Worm (Caenorhabditis elegans) whole organism, L3 larva: ENCODE measurements around the gene ceh-62.

ENCODE experiments used
- R02D3.7 ChIP-seq: fragments of 150-350 bp; optimal IDR thresholded peaks from 2 replicates; lab custom pipeline; 2014; ENCODE audit warnings: missing biosample characterization, missing genetic modification characterization
- ZK546.5 ChIP-seq: sonication (generic microtip); optimal IDR thresholded peaks from 2 replicates; lab custom pipeline; 2017; ENCODE audit warnings: missing biosample characterization, missing genetic modification characterization
- ceh-82 ChIP-seq: fragments of 150-350 bp; optimal IDR thresholded peaks from 2 replicates; lab custom pipeline; 2014; ENCODE audit warnings: missing biosample characterization, missing genetic modification characterization
- ceh-9 ChIP-seq: sonication (generic microtip); optimal IDR thresholded peaks from 2 replicates; lab custom pipeline; 2018; ENCODE audit warnings: missing biosample characterization, missing genetic modification characterization
- elt-3 ChIP-seq, 3 experiments: fragments of 150-350 bp in 1 of 3; sonication (generic microtip) in 2 of 3; optimal IDR thresholded peaks; 2 replicates in 2 of 3; 4 replicates in 1 of 3; lab custom pipeline; 2014 to 2017; ENCODE audit warnings: missing biosample characterization in 3 of 3, missing genetic modification characterization in 3 of 3
- fkh-10 ChIP-seq: sonication (generic microtip); optimal IDR thresholded peaks from 2 replicates; lab custom pipeline; 2017; ENCODE audit warnings: missing biosample characterization, missing genetic modification reagents, missing genetic modification characterization
- lin-15B ChIP-seq: fragments of 150-350 bp; optimal IDR thresholded peaks from 2 replicates; lab custom pipeline; 2014; ENCODE audit warnings: missing biosample characterization, missing genetic modification characterization
- nhr-25 ChIP-seq: sonication (generic microtip); optimal IDR thresholded peaks from 2 replicates; lab custom pipeline; 2017; ENCODE audit warnings: missing biosample characterization, missing genetic modification characterization
- nhr-76 ChIP-seq: fragments of 150-350 bp; sonication (generic microtip); optimal IDR thresholded peaks from 5 replicates; lab custom pipeline; 2014; ENCODE audit warnings: missing biosample characterization, missing genetic modification characterization
- pqm-1 ChIP-seq: fragments of 150-350 bp; optimal IDR thresholded peaks from 2 replicates; lab custom pipeline; 2017; ENCODE audit warnings: missing biosample characterization, missing genetic modification characterization, inconsistent platforms
- skn-1 ChIP-seq: fragments of 150-350 bp; optimal IDR thresholded peaks from 2 replicates; lab custom pipeline; 2014; ENCODE audit warnings: missing biosample characterization, missing genetic modification characterization
- snpc-4 ChIP-seq: fragments of 150-350 bp; optimal IDR thresholded peaks from 2 replicates; lab custom pipeline; 2014; ENCODE audit warnings: missing biosample characterization, missing genetic modification characterization
- tbx-2 ChIP-seq: sonication (generic microtip); optimal IDR thresholded peaks from 2 replicates; lab custom pipeline; 2016; ENCODE audit warnings: mild to moderate bottlenecking, missing genetic modification characterization, missing compliant biosample characterization
- unc-39 ChIP-seq: sonication (generic microtip); optimal IDR thresholded peaks from 4 replicates; lab custom pipeline; 2017; ENCODE audit warnings: missing biosample characterization, missing genetic modification characterization
- unc-62 ChIP-seq: fragments of 150-350 bp; sonication (generic microtip); optimal IDR thresholded peaks from 4 replicates; lab custom pipeline; 2014; ENCODE audit warnings: missing biosample characterization, missing genetic modification reagents, missing genetic modification characterization
- zag-1 ChIP-seq: fragments of 150-350 bp; optimal IDR thresholded peaks from 2 replicates; lab custom pipeline; 2014; ENCODE audit warnings: missing biosample characterization, missing genetic modification characterization

Gene ceh-62

DNA sequence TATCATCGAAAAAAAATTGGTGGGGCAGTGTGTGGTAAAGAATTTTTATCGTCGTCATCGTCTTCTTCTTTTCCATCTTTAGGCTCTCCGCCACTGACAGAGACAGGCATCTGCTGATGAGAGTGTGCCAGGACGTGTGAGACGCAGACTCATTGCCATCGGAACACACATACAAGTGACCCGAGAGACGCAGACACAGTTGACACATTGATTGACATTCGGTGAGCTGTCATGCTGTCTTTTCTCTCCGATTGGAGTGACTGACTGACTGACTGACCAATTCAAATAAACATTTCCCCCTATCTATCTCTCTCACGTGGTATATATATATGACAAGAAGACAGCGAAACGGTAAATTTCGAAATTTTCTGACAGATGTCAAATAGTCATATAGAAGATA lies 45.6 kb downstream of the ceh-62 start (continued):
- no peak for TF ChIP-seq elt-3 (tag; optimal IDR thresholded peaks at IDR 0.05; lab: Kevin White, UChicago)

DNA sequence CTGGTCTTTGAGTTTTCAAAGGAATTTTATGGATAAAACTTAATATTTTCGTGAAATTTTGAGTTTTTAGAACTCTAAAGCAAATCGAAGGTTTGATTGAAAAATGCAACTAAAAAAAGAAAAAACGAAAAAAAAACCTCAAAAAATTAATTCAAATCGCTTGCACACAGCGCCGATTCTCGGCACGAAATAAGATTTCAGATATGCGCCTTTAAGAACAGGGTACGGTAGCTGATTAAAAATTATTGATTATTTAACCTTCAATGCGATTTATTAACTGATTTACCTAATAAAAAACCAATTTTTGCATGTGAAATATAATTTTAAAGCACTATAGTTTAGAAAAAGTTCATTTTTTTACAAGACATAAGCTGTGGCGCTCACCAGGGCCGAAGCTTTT lies 47.3 kb downstream of the ceh-62 start:
- TF ChIP-seq R02D3.7 (tag; lab: Kevin White, UChicago) (no peak), zag-1 (tag; lab: Kevin White, UChicago) (no peak), unc-39 (no peak), ZK546.5 (tag; lab: Kevin White, UChicago) (no peak), pqm-1 (no peak), ceh-9 (tag; lab: Kevin White, UChicago) (no peak), tbx-2 (no peak), unc-62 (GFP tag; lab: Kevin White, UChicago) (no peak), ceh-82 (tag; lab: Kevin White, UChicago) (no peak), lin-15B (tag; lab: Kevin White, UChicago) (no peak), skn-1 (tag; lab: Kevin White, UChicago) (no peak), nhr-25 (no peak), fkh-10 (GFP tag; lab: Kevin White, UChicago) (no peak)

DNA sequence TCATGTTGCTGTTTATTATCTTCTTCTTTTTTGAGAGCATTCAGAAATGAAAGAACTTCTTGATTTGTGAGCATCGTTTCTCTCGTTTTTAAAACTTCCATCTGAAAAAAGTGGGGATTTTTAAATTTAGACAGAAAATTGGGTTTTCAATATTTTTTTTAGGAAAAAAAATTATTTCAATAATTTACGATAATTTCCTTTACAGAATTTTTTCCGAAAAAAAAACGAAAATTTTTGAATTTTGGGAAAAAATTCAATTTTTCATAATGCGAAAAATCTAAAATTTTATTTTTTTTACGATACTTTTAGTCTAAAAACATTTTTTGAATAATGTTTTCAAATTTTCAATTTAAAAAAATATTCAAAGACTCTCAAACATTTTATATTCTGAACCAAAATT lies 51.5 kb downstream of the ceh-62 start, which contains the start of gene M106.7:
Gene M106.7, minus strand, starts transcription at position 101 of the 400 bp plus-strand sequence.
- TF ChIP-seq snpc-4 (tag; lab: Kevin White, UChicago) (no peak), elt-3 (tag; optimal IDR thresholded peaks at IDR 0.05; lab: Kevin White, UChicago) (no peak), nhr-76 (tag; lab: Kevin White, UChicago) (no peak)
